Comparison of ENCODE assay signal across 4 worm cellular contexts in genomic region chrX:15606585-15607276, ce11.
TF ChIP-seq lines count a peak whose summit lies in the region.

rab-14 (minus strand) TSS chrX:15606635.

TF ChIP-seq in whole organism, L2 larva, 48 proteins besides CTCF, POLR2A, EP300 and RAD21 (continues in another document):
- TF ChIP-seq lin-11 (tag; optimal IDR thresholded peaks at IDR 0.05; lab: Kevin White, UChicago) (peak; percentile 66), snpc-4 (tag; optimal IDR thresholded peaks at IDR 0.05; lab: Kevin White, UChicago) (peak; percentile 29), nhr-12 (tag; optimal IDR thresholded peaks at IDR 0.05; lab: Kevin White, UChicago) (no peak), sma-3 (GFP tag; optimal IDR thresholded peaks at IDR 0.05; lab: Kevin White, UChicago) (peak; percentile 34), nhr-129 (tag; optimal IDR thresholded peaks at IDR 0.05; lab: Kevin White, UChicago) (peak; percentile 89), ceh-82 (tag; optimal IDR thresholded peaks at IDR 0.05; lab: Kevin White, UChicago) (peak; percentile 27), nhr-237 (tag; optimal IDR thresholded peaks at IDR 0.05; lab: Kevin White, UChicago) (no peak), peb-1 (tag; optimal IDR thresholded peaks at IDR 0.05; lab: Kevin White, UChicago) (no peak), elt-3 (tag; optimal IDR thresholded peaks at IDR 0.05; lab: Kevin White, UChicago) (no peak), lin-13 (GFP tag; optimal IDR thresholded peaks at IDR 0.05; lab: Kevin White, UChicago) (peak; percentile 66), F13H6.1 (tag; optimal IDR thresholded peaks at IDR 0.05; lab: Kevin White, UChicago) (peak; percentile 80), ceh-16 (tag; optimal IDR thresholded peaks at IDR 0.05; lab: Kevin White, UChicago) (peak; percentile 21), Y55F3AM.14 (GFP tag; optimal IDR thresholded peaks at IDR 0.05; lab: Kevin White, UChicago) (peak; percentile 70), C34F6.9 (tag; optimal IDR thresholded peaks at IDR 0.05; lab: Kevin White, UChicago) (peak; percentile 61), mdl-1 (tag; optimal IDR thresholded peaks at IDR 0.05; lab: Kevin White, UChicago) (peak; percentile 59 to 94), lsy-2 (tag; optimal IDR thresholded peaks at IDR 0.05; lab: Kevin White, UChicago) (peak; percentile 24 to 81), ztf-4 (tag; optimal IDR thresholded peaks at IDR 0.05; lab: Kevin White, UChicago) (peak; percentile 70), sma-9 (GFP tag; optimal IDR thresholded peaks at IDR 0.05; lab: Kevin White, UChicago) (peak; percentile 51), sma-9 (tag; optimal IDR thresholded peaks at IDR 0.05; lab: Kevin White, UChicago) (no peak), nhr-10 (tag; optimal IDR thresholded peaks at IDR 0.05; lab: Kevin White, UChicago) (no peak), blmp-1 (tag; optimal IDR thresholded peaks at IDR 0.05; lab: Kevin White, UChicago; ENCODE audit: insufficient read depth) (no peak), nhr-25 (tag; optimal IDR thresholded peaks at IDR 0.05; lab: Kevin White, UChicago) (peak; percentile 52), egl-27 (tag; optimal IDR thresholded peaks at IDR 0.05; lab: Kevin White, UChicago) (peak; percentile 51)

TF ChIP-seq in whole organism, L4 larva, 104 proteins besides CTCF, POLR2A, EP300 and RAD21 (continues in another document):
- TF ChIP-seq skn-1 (tag; optimal IDR thresholded peaks at IDR 0.05; lab: Kevin White, UChicago) (peak; percentile 12), nhr-77 (tag; optimal IDR thresholded peaks at IDR 0.05; lab: Kevin White, UChicago) (no peak), egl-43 (GFP tag; IDR thresholded peaks at IDR 0.05; lab: Robert Waterston, UW) (peak; percentile 86), arid-1 (GFP tag; conservative IDR thresholded peaks at IDR 0.05; lab: Robert Waterston, UW) (peak; percentile 57), madf-5 (GFP tag; IDR thresholded peaks at IDR 0.05; lab: Robert Waterston, UW) (no peak), nhr-42 (GFP tag; IDR thresholded peaks at IDR 0.05; lab: Robert Waterston, UW) (peak; percentile 58; the same call in 1 of the 2 replicates), ceh-44 (GFP tag; IDR thresholded peaks at IDR 0.05; lab: Robert Waterston, UW) (0 out of 2 replicates have a peak, but pooled peaks have one; percentile 4), hif-1 (tag; optimal IDR thresholded peaks at IDR 0.05; lab: Kevin White, UChicago) (peak in 1 of 2 experiments; percentile 84), pqm-1 (tag; optimal IDR thresholded peaks at IDR 0.05; lab: Kevin White, UChicago) (no peak), T26A8.4 (GFP tag; IDR thresholded peaks at IDR 0.05; lab: Robert Waterston, UW) (0 out of 2 replicates have a peak, but pooled peaks have one; percentile 29), mep-1 (tag; optimal IDR thresholded peaks at IDR 0.05; lab: Kevin White, UChicago) (peak; percentile 83), ctbp-1 (GFP tag; IDR thresholded peaks at IDR 0.05; lab: Robert Waterston, UW) (peak; percentile 89), mdt-29 (GFP tag; IDR thresholded peaks at IDR 0.05; lab: Robert Waterston, UW) (0 out of 2 replicates have a peak, but pooled peaks have one; percentile 21), cey-2 (tag; optimal IDR thresholded peaks at IDR 0.05; lab: Kevin White, UChicago; ENCODE audit: borderline replicate concordance, insufficient read depth) (no peak), mxl-3 (GFP tag; optimal IDR thresholded peaks at IDR 0.05; lab: Kevin White, UChicago) (peak; percentile 77), lim-7 (GFP tag; IDR thresholded peaks at IDR 0.05; lab: Robert Waterston, UW) (no peak), zfp-2 (tag; optimal IDR thresholded peaks at IDR 0.05; lab: Kevin White, UChicago) (no peak), zfp-3 (GFP tag; conservative IDR thresholded peaks at IDR 0.05; lab: Robert Waterston, UW) (no peak), mxl-2 (GFP tag; conservative IDR thresholded peaks at IDR 0.05; lab: Robert Waterston, UW) (no peak), F44E2.7 (GFP tag; IDR thresholded peaks at IDR 0.05; lab: Robert Waterston, UW) (no peak), hlh-11 (tag; optimal IDR thresholded peaks at IDR 0.05; lab: Kevin White, UChicago) (peak; percentile 80), nhr-10 (tag; optimal IDR thresholded peaks at IDR 0.05; lab: Kevin White, UChicago) (no peak), dmd-9 (GFP tag; IDR thresholded peaks at IDR 0.05; lab: Robert Waterston, UW) (no peak)

TF ChIP-seq in whole organism, late embryonic, 69 proteins besides CTCF, POLR2A, EP300 and RAD21 (continues in another document):
- TF ChIP-seq nhr-232 (tag; optimal IDR thresholded peaks at IDR 0.05; lab: Kevin White, UChicago), result no peak
- peak; percentile 80 for TF ChIP-seq ceh-31 (tag; optimal IDR thresholded peaks at IDR 0.05; lab: Kevin White, UChicago)
- TF ChIP-seq hlh-15 (tag; optimal IDR thresholded peaks at IDR 0.05; lab: Kevin White, UChicago), result peak; percentile 1
- no peak for TF ChIP-seq sox-4 (tag; optimal IDR thresholded peaks at IDR 0.05; lab: Kevin White, UChicago)
- peak; percentile 30 for TF ChIP-seq ref-2 (tag; optimal IDR thresholded peaks at IDR 0.05; lab: Kevin White, UChicago)
- no peak for TF ChIP-seq C08G9.2 (tag; optimal IDR thresholded peaks at IDR 0.05; lab: Kevin White, UChicago)
- peak; percentile 14 for TF ChIP-seq ceh-14 (tag; optimal IDR thresholded peaks at IDR 0.05; lab: Kevin White, UChicago)
- peak; percentile 15 for TF ChIP-seq hlh-6 (tag; optimal IDR thresholded peaks at IDR 0.05; lab: Kevin White, UChicago)
- peak; percentile 8 for TF ChIP-seq fkh-6 (tag; optimal IDR thresholded peaks at IDR 0.05; lab: Kevin White, UChicago)
- peak; percentile 66 for TF ChIP-seq nfya-1 (tag; optimal IDR thresholded peaks at IDR 0.05; lab: Kevin White, UChicago)
- TF ChIP-seq K09A11.1 (tag; optimal IDR thresholded peaks at IDR 0.05; lab: Kevin White, UChicago; ENCODE audit: insufficient read depth), result peak; percentile 59
- peak; percentile 53 for TF ChIP-seq tbx-2 (tag; optimal IDR thresholded peaks at IDR 0.05; lab: Kevin White, UChicago)
- TF ChIP-seq Y22D7AL.16 (tag; optimal IDR thresholded peaks at IDR 0.05; lab: Kevin White, UChicago), result no peak
- TF ChIP-seq madf-2 (tag; optimal IDR thresholded peaks at IDR 0.05; lab: Kevin White, UChicago), result no peak
- TF ChIP-seq T23F11.4 (GFP tag; optimal IDR thresholded peaks at IDR 0.05; lab: Kevin White, UChicago), result no peak
- TF ChIP-seq elt-2 (tag; optimal IDR thresholded peaks at IDR 0.05; lab: Kevin White, UChicago), result peak; percentile 16
- TF ChIP-seq ahr-1 (tag; optimal IDR thresholded peaks at IDR 0.05; lab: Kevin White, UChicago), result no peak
- peak; percentile 25 for TF ChIP-seq unc-42 (tag; optimal IDR thresholded peaks at IDR 0.05; lab: Kevin White, UChicago)
- TF ChIP-seq dve-1 (tag; optimal IDR thresholded peaks at IDR 0.05; lab: Kevin White, UChicago), result no peak
- peak; percentile 23 for TF ChIP-seq ceh-6 (GFP tag; optimal IDR thresholded peaks at IDR 0.05; lab: Kevin White, UChicago)
- TF ChIP-seq ceh-34 (tag; optimal IDR thresholded peaks at IDR 0.05; lab: Kevin White, UChicago), result peak; percentile 60
- TF ChIP-seq sdc-2 (tag; optimal IDR thresholded peaks at IDR 0.05; lab: Kevin White, UChicago), result peak; percentile 60
- TF ChIP-seq unc-3 (GFP tag; conservative IDR thresholded peaks at IDR 0.05; lab: Robert Waterston, UW), result 0 out of 2 replicates have a peak, but pooled peaks have one; percentile 23
- TF ChIP-seq unc-3 (tag; optimal IDR thresholded peaks at IDR 0.05; lab: Kevin White, UChicago), result no peak
- TF ChIP-seq unc-55 (GFP tag; optimal IDR thresholded peaks at IDR 0.05; lab: Kevin White, UChicago), result peak; percentile 14

TF ChIP-seq in whole organism, mixed stage, embryonic, 35 proteins besides CTCF, POLR2A, EP300 and RAD21 (continues in another document):
- TF ChIP-seq mab-5 (tag; optimal IDR thresholded peaks at IDR 0.05; lab: Kevin White, UChicago) (no peak), ztf-11 (tag; optimal IDR thresholded peaks at IDR 0.05; lab: Kevin White, UChicago) (no peak), hlh-1 (tag; optimal IDR thresholded peaks at IDR 0.05; lab: Kevin White, UChicago) (peak; percentile 44), drap-1 (GFP tag; optimal IDR thresholded peaks at IDR 0.05; lab: Kevin White, UChicago) (peak; percentile 46), bed-3 (GFP tag; optimal IDR thresholded peaks at IDR 0.05; lab: Kevin White, UChicago) (no peak), elt-3 (tag; optimal IDR thresholded peaks at IDR 0.05; lab: Kevin White, UChicago) (no peak), sptf-1 (tag; optimal IDR thresholded peaks at IDR 0.05; lab: Kevin White, UChicago) (no peak), nhr-237 (tag; optimal IDR thresholded peaks at IDR 0.05; lab: Kevin White, UChicago) (no peak), nhr-28 (tag; optimal IDR thresholded peaks at IDR 0.05; lab: Kevin White, UChicago) (no peak), cnd-1 (tag; optimal IDR thresholded peaks at IDR 0.05; lab: Kevin White, UChicago) (peak; percentile 55), elt-1 (tag; optimal IDR thresholded peaks at IDR 0.05; lab: Kevin White, UChicago; ENCODE audit: borderline replicate concordance, insufficient read depth) (no peak), lin-13 (tag; optimal IDR thresholded peaks at IDR 0.05; lab: Kevin White, UChicago) (peak; percentile 67), M03D4.4 (tag; optimal IDR thresholded peaks at IDR 0.05; lab: Kevin White, UChicago) (peak; percentile 44), unc-39 (tag; optimal IDR thresholded peaks at IDR 0.05; lab: Kevin White, UChicago) (no peak), mep-1 (tag; optimal IDR thresholded peaks at IDR 0.05; lab: Kevin White, UChicago) (peak; percentile 70), lin-32 (GFP tag; optimal IDR thresholded peaks at IDR 0.05; lab: Kevin White, UChicago) (no peak), nhr-76 (tag; optimal IDR thresholded peaks at IDR 0.05; lab: Kevin White, UChicago) (no peak), ceh-39 (tag; optimal IDR thresholded peaks at IDR 0.05; lab: Kevin White, UChicago) (peak; percentile 98), ceh-43 (GFP tag; optimal IDR thresholded peaks at IDR 0.05; lab: Kevin White, UChicago) (no peak), tbx-8 (GFP tag; optimal IDR thresholded peaks at IDR 0.05; lab: Kevin White, UChicago) (no peak), mls-2 (tag; optimal IDR thresholded peaks at IDR 0.05; lab: Kevin White, UChicago) (peak; percentile 51), lsy-2 (tag; optimal IDR thresholded peaks at IDR 0.05; lab: Kevin White, UChicago) (peak; percentile 14), blmp-1 (tag; optimal IDR thresholded peaks at IDR 0.05; lab: Kevin White, UChicago) (peak; percentile 30), ham-2 (GFP tag; optimal IDR thresholded peaks at IDR 0.05; lab: Kevin White, UChicago) (no peak), nhr-2 (tag; optimal IDR thresholded peaks at IDR 0.05; lab: Kevin White, UChicago) (no peak), flh-1 (GFP tag; optimal IDR thresholded peaks at IDR 0.05; lab: Kevin White, UChicago) (no peak), unc-62 (GFP tag; optimal IDR thresholded peaks at IDR 0.05; lab: Kevin White, UChicago) (no peak), ces-1 (GFP tag; optimal IDR thresholded peaks at IDR 0.05; lab: Kevin White, UChicago) (peak; percentile 47), pha-4 (tag; optimal IDR thresholded peaks at IDR 0.05; lab: Kevin White, UChicago) (peak; percentile 79), zip-8 (tag; optimal IDR thresholded peaks at IDR 0.05; lab: Kevin White, UChicago) (no peak), ceh-83 (GFP tag; optimal IDR thresholded peaks at IDR 0.05; lab: Kevin White, UChicago) (no peak)
